Worm (Caenorhabditis elegans) whole organism, L4 larva: Measurements from ENCODE around the gene cwp-5.

Experiments
- D1046.2 ChIP-seq: fragments of 200-800 bp; sonication (Bioruptor generic); IDR thresholded peaks from 2 replicates; pipeline ENCODE4 v1.3.6; 2022; ENCODE audit warnings: missing genetic modification characterization, missing compliant biosample characterization
- F49E8.2 ChIP-seq: sonication (generic microtip); optimal IDR thresholded peaks from 2 replicates; lab custom pipeline; 2016; ENCODE audit warnings: missing compliant biosample characterization, mild to moderate bottlenecking, missing genetic modification characterization, borderline replicate concordance
- Y105C5A.15 ChIP-seq: fragments of 200-800 bp; sonication (Bioruptor generic); IDR thresholded peaks from 2 replicates; pipeline ENCODE4 v1.3.6; 2022; ENCODE audit warnings: missing genetic modification characterization, missing compliant biosample characterization
- ZK337.2 ChIP-seq: fragments of 200-800 bp; sonication (Bioruptor generic); IDR thresholded peaks from 2 replicates; pipeline ENCODE4 v1.3.6; 2022; ENCODE audit warnings: missing genetic modification reagents, missing genetic modification characterization, missing compliant biosample characterization
- aly-2 ChIP-seq: sonication (generic microtip); optimal IDR thresholded peaks from 2 replicates; lab custom pipeline; 2018; ENCODE audit warnings: missing biosample characterization, missing genetic modification characterization
- ama-1 ChIP-seq: fragments of 150-350 bp; optimal IDR thresholded peaks from 2 replicates; lab custom pipeline; 2014; ENCODE audit warnings: inconsistent platforms, mixed read lengths
- arid-1 ChIP-seq: fragments of 200-800 bp; sonication (Bioruptor generic); conservative IDR thresholded peaks from 2 replicates; pipeline ENCODE4 v1.3.6; 2022; ENCODE audit warnings: missing genetic modification reagents, missing genetic modification characterization, missing compliant biosample characterization
- ceh-20 ChIP-seq: fragments of 200-800 bp; sonication (Bioruptor generic); IDR thresholded peaks from 2 replicates; pipeline ENCODE4 v1.3.6; 2022; ENCODE audit warnings: missing genetic modification reagents, missing genetic modification characterization, missing compliant biosample characterization
- ceh-28 ChIP-seq: fragments of 150-350 bp; optimal IDR thresholded peaks from 2 replicates; lab custom pipeline; 2014; ENCODE audit warnings: missing biosample characterization, missing genetic modification reagents, missing genetic modification characterization
- ceh-32 ChIP-seq: sonication (generic microtip); optimal IDR thresholded peaks from 2 replicates; lab custom pipeline; 2016; ENCODE audit warnings: mild to moderate bottlenecking, missing genetic modification characterization, missing compliant biosample characterization; ENCODE audit not compliant: poor library complexity
- ceh-44 ChIP-seq: fragments of 200-800 bp; sonication (Bioruptor generic); IDR thresholded peaks from 2 replicates; pipeline ENCODE4 v1.3.6; 2022; ENCODE audit warnings: missing genetic modification reagents, missing genetic modification characterization, missing compliant biosample characterization
- daf-12 ChIP-seq: fragments of 150-350 bp; optimal IDR thresholded peaks from 2 replicates; lab custom pipeline; 2014; ENCODE audit warnings: missing biosample characterization, missing genetic modification reagents, missing genetic modification characterization
- daf-16 ChIP-seq, 3 experiments: sonication (generic microtip); optimal IDR thresholded peaks; 2 replicates each; lab custom pipeline; 2016 to 2017; ENCODE audit warnings: missing genetic modification characterization in 3 of 3, missing genetic modification reagents in 3 of 3, mild to moderate bottlenecking in 2 of 3, missing compliant biosample characterization in 2 of 3, missing biosample characterization in 1 of 3, moderate library complexity in 1 of 3
- daf-8 ChIP-seq: fragments of 200-800 bp; sonication (Bioruptor generic); IDR thresholded peaks from 2 replicates; pipeline ENCODE4 v1.3.6; 2022; ENCODE audit warnings: missing genetic modification characterization, missing compliant biosample characterization
- dmd-6 ChIP-seq: fragments of 200-800 bp; sonication (Bioruptor generic); IDR thresholded peaks from 2 replicates; pipeline ENCODE4 v1.3.6; 2022; ENCODE audit warnings: missing genetic modification reagents, missing genetic modification characterization, missing compliant biosample characterization
- dmd-9 ChIP-seq: fragments of 200-800 bp; sonication (Bioruptor generic); IDR thresholded peaks from 2 replicates; pipeline ENCODE4 v1.3.6; 2022; ENCODE audit warnings: missing genetic modification reagents, missing genetic modification characterization, missing compliant biosample characterization
- dpl-1 ChIP-seq: fragments of 150-350 bp; optimal IDR thresholded peaks from 2 replicates; lab custom pipeline; 2014; ENCODE audit warnings: missing biosample characterization, missing genetic modification reagents, missing genetic modification characterization
- duxl-1 ChIP-seq: sonication (generic microtip); optimal IDR thresholded peaks from 2 replicates; lab custom pipeline; 2016; ENCODE audit warnings: mild to moderate bottlenecking, missing genetic modification characterization, moderate library complexity, missing compliant biosample characterization; ENCODE audit not compliant: poor library complexity
- egl-27 ChIP-seq: sonication (generic microtip); optimal IDR thresholded peaks from 3 replicates; lab custom pipeline; 2017; ENCODE audit warnings: missing biosample characterization, missing genetic modification reagents, missing genetic modification characterization
- gei-8 ChIP-seq: fragments of 200-800 bp; sonication (Bioruptor generic); optimal IDR thresholded peaks from 2 replicates; lab custom pipeline; 2018; ENCODE audit warnings: mild to moderate bottlenecking, missing genetic modification characterization, missing compliant biosample characterization
- hif-1 ChIP-seq, 2 experiments: sonication (generic microtip); optimal IDR thresholded peaks; 2 replicates each; lab custom pipeline; 2016 to 2017; ENCODE audit warnings: missing compliant biosample characterization in 2 of 2, missing genetic modification characterization in 2 of 2, missing genetic modification reagents in 2 of 2, missing genotype in 2 of 2, mild to moderate bottlenecking in 1 of 2
- hlh-11 ChIP-seq: fragments of 200-800 bp; sonication (Bioruptor generic); optimal IDR thresholded peaks from 2 replicates; lab custom pipeline; 2018; ENCODE audit warnings: mild to moderate bottlenecking, missing genetic modification characterization, missing compliant biosample characterization
- lir-3 ChIP-seq: sonication (generic microtip); optimal IDR thresholded peaks from 2 replicates; lab custom pipeline; 2016; ENCODE audit warnings: mild to moderate bottlenecking, missing genetic modification characterization, missing compliant biosample characterization
- madf-5 ChIP-seq, 2 experiments: fragments of 200-800 bp; sonication (Bioruptor generic); IDR thresholded peaks; 2 replicates each; pipeline ENCODE4 v1.3.6; 2022; ENCODE audit warnings: missing compliant biosample characterization in 2 of 2, missing genetic modification characterization in 2 of 2
- mdt-29 ChIP-seq: fragments of 200-800 bp; sonication (Bioruptor generic); IDR thresholded peaks from 2 replicates; pipeline ENCODE4 v1.3.6; 2022; ENCODE audit warnings: missing genetic modification reagents, missing genetic modification characterization, missing compliant biosample characterization
- mxl-2 ChIP-seq: fragments of 200-800 bp; sonication (Bioruptor generic); conservative IDR thresholded peaks from 2 replicates; pipeline ENCODE4 v1.3.6; 2022; ENCODE audit warnings: missing genetic modification reagents, missing genetic modification characterization, missing compliant biosample characterization
- mxl-3 ChIP-seq: fragments of 200-800 bp; sonication (Bioruptor generic); optimal IDR thresholded peaks from 2 replicates; lab custom pipeline; 2018; ENCODE audit warnings: mild to moderate bottlenecking, missing genetic modification characterization, missing compliant biosample characterization
- nhr-10 ChIP-seq: fragments of 150-350 bp; optimal IDR thresholded peaks from 2 replicates; lab custom pipeline; 2014; ENCODE audit warnings: missing biosample characterization, missing genetic modification characterization
- nhr-102 ChIP-seq: sonication (generic microtip); optimal IDR thresholded peaks from 2 replicates; lab custom pipeline; 2016; ENCODE audit warnings: mild to moderate bottlenecking, missing genetic modification characterization, moderate library complexity, missing compliant biosample characterization
- nhr-11 ChIP-seq: fragments of 150-350 bp; optimal IDR thresholded peaks from 2 replicates; lab custom pipeline; 2014; ENCODE audit warnings: missing biosample characterization, missing genetic modification characterization
- nhr-237 ChIP-seq: sonication (generic microtip); optimal IDR thresholded peaks from 2 replicates; lab custom pipeline; 2017; ENCODE audit warnings: missing biosample characterization, missing genetic modification characterization
- nhr-25 ChIP-seq: sonication (generic microtip); optimal IDR thresholded peaks from 2 replicates; lab custom pipeline; 2017; ENCODE audit warnings: missing genetic modification characterization, mild to moderate bottlenecking, missing compliant biosample characterization, antibody characterized with exemption, moderate library complexity, borderline replicate concordance; ENCODE audit not compliant: insufficient read depth
- nhr-28 ChIP-seq: fragments of 150-350 bp; optimal IDR thresholded peaks from 2 replicates; lab custom pipeline; 2014; ENCODE audit warnings: missing biosample characterization, missing genetic modification characterization
- pqm-1 ChIP-seq: sonication (generic microtip); optimal IDR thresholded peaks from 2 replicates; lab custom pipeline; 2017; ENCODE audit warnings: missing biosample characterization, missing genetic modification characterization
- sdz-12 ChIP-seq: fragments of 200-800 bp; sonication (Bioruptor generic); optimal IDR thresholded peaks from 2 replicates; lab custom pipeline; 2018; ENCODE audit warnings: mild to moderate bottlenecking, missing genetic modification characterization, missing compliant biosample characterization
- set-16 ChIP-seq: fragments of 200-800 bp; sonication (Bioruptor generic); IDR thresholded peaks from 2 replicates; pipeline ENCODE4 v1.3.6; 2022; ENCODE audit warnings: missing genetic modification reagents, missing genetic modification characterization, missing compliant biosample characterization
- snpc-1.2 ChIP-seq: fragments of 200-800 bp; sonication (Bioruptor generic); IDR thresholded peaks from 2 replicates; pipeline ENCODE4 v1.3.6; 2022; ENCODE audit warnings: missing genetic modification reagents, missing genetic modification characterization, missing compliant biosample characterization
- spr-3 ChIP-seq: fragments of 200-800 bp; sonication (Bioruptor generic); optimal IDR thresholded peaks from 2 replicates; lab custom pipeline; 2018; ENCODE audit warnings: mild to moderate bottlenecking, missing genetic modification characterization, missing compliant biosample characterization
- unc-39 ChIP-seq: sonication (generic microtip); optimal IDR thresholded peaks from 2 replicates; lab custom pipeline; 2017; ENCODE audit warnings: missing biosample characterization, missing genetic modification characterization
- zfp-2 ChIP-seq: sonication (generic microtip); optimal IDR thresholded peaks from 2 replicates; lab custom pipeline; 2016; ENCODE audit warnings: mild to moderate bottlenecking, missing genetic modification characterization, missing compliant biosample characterization

cwp-5 gene

DNA sequence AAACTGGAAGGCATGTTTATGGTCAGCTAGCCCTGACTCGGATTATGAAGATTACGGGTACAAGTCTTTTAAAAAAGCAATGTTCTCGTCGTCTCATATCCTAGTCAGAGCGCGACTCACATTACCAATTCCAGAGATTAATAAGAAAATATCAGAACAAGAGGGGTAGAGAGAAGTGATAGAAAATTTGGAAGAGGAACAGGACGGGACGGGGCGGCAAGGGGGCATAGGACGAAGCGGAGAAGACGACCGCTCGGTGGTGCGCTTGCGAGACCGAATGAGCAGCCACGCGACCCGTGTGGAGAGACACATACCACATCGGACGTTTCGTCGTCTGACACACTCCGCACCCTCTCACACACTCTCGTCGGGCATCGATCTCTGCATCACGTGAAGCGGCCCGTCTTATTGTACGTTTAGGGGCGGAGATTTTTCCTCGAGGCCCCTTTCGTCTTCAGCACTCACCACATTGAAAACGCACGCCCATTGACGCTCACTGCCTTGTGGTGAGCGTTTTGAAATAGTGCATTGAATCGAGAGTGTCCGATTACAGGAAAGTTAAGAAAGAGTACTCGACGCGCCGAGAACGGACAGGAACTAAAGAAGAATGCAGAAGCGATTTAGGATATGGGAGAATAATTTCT lies 44.7 kb downstream of the cwp-5 start (continued):
- TF ChIP-seq zfp-2 (tag; lab: Kevin White, UChicago) (peak; percentile 69), ceh-44 (GFP tag; lab: Robert Waterston, UW) (no peak), dmd-6 (GFP tag; lab: Robert Waterston, UW) (peak; percentile 96), unc-39 (tag; lab: Kevin White, UChicago) (no peak), dpl-1 (peak; percentile 53), hif-1 (tag; optimal IDR thresholded peaks at IDR 0.05; lab: Kevin White, UChicago) (peak; percentile 73 to 94), F49E8.2 (tag; lab: Kevin White, UChicago) (no peak), egl-27 (tag; lab: Kevin White, UChicago) (peak; percentile 91), mxl-2 (GFP tag; lab: Robert Waterston, UW) (peak; percentile 89), nhr-25 (tag; lab: Kevin White, UChicago) (peak; percentile 79), daf-16 (GFP tag; optimal IDR thresholded peaks at IDR 0.05; lab: Kevin White, UChicago) (peak; percentile 67 to 72), daf-16 (tag; optimal IDR thresholded peaks at IDR 0.05; lab: Kevin White, UChicago) (peak; percentile 86), ceh-28 (tag; lab: Kevin White, UChicago) (peak; percentile 69), ama-1 (peak; percentile 98), nhr-10 (tag; lab: Kevin White, UChicago) (peak; percentile 91), hlh-11 (tag; lab: Kevin White, UChicago) (peak; percentile 99), ceh-32 (tag; lab: Kevin White, UChicago) (peak; percentile 77), spr-3 (peak; percentile 82), daf-12 (tag; lab: Kevin White, UChicago) (no peak), gei-8 (peak; percentile 72), nhr-11 (tag; lab: Kevin White, UChicago) (peak; percentile 88), dmd-9 (GFP tag; lab: Robert Waterston, UW) (peak; percentile 79), sdz-12 (GFP tag; lab: Kevin White, UChicago) (no peak), ceh-20 (GFP tag; lab: Robert Waterston, UW) (peak; percentile 93), set-16 (peak; percentile 99), aly-2 (no peak), Y105C5A.15 (no peak), duxl-1 (tag; lab: Kevin White, UChicago) (peak; percentile 57), madf-5 (GFP tag; IDR thresholded peaks at IDR 0.05; lab: Robert Waterston, UW) (0 out of 4 replicates have a peak, but pooled peaks of 1 of the 2 experiments have one; percentile 21), nhr-237 (tag; lab: Kevin White, UChicago) (peak; percentile 4), daf-8 (GFP tag; lab: Robert Waterston, UW) (no peak), pqm-1 (tag; lab: Kevin White, UChicago) (peak; percentile 24), ZK337.2 (0 out of 2 replicates have a peak, but pooled peaks have one; percentile 16), mdt-29 (GFP tag; lab: Robert Waterston, UW) (peak; percentile 94), snpc-1.2 (GFP tag; lab: Robert Waterston, UW) (no peak), lir-3 (tag; lab: Kevin White, UChicago) (peak; percentile 35), mxl-3 (peak; percentile 90), nhr-28 (tag; lab: Kevin White, UChicago) (peak; percentile 84), arid-1 (peak; percentile 61), nhr-102 (tag; lab: Kevin White, UChicago) (peak; percentile 84), D1046.2 (no peak)
